Worm (Caenorhabditis elegans): ENCODE data around the gene W07E6.5.
A peak's percentile ranks its signal among the peaks of the same experiment; 100 is the strongest.

The W07E6.5 gene

ce11 chrII:460835-461234 lies 12.5 kb upstream of the W07E6.5 start, which contains the start of gene W10D9.3:
W10D9.3 (minus strand) TSS chrII:460935.
- no peak for TF ChIP-seq hlh-6 (tag; optimal IDR thresholded peaks at IDR 0.05)
- TF ChIP-seq sox-2 (GFP tag; IDR thresholded peaks at IDR 0.05): no peak
- no peak for TF ChIP-seq ceh-34 (tag; optimal IDR thresholded peaks at IDR 0.05)
- TF ChIP-seq ceh-45 (GFP tag; IDR thresholded peaks at IDR 0.05): no peak
- TF ChIP-seq fkh-10 (GFP tag; optimal IDR thresholded peaks at IDR 0.05): no peak
- TF ChIP-seq ceh-31 (tag; optimal IDR thresholded peaks at IDR 0.05): no peak
- no peak for TF ChIP-seq pax-1 (tag; optimal IDR thresholded peaks at IDR 0.05)

- no peak for TF ChIP-seq K09A11.1 (tag; optimal IDR thresholded peaks at IDR 0.05; ENCODE audit: insufficient read depth)
- TF ChIP-seq C08G9.2 (tag; optimal IDR thresholded peaks at IDR 0.05): no peak
- TF ChIP-seq che-1 (tag; optimal IDR thresholded peaks at IDR 0.05): no peak
These were observed 12.0 kb upstream of the W07E6.5 start for ce11 chrII:461297-461696.

- TF ChIP-seq ahr-1 (tag; optimal IDR thresholded peaks at IDR 0.05) (no peak), elt-4 (tag; optimal IDR thresholded peaks at IDR 0.05) (no peak), C38D4.7 (GFP tag; optimal IDR thresholded peaks at IDR 0.05) (no peak), ref-2 (tag; optimal IDR thresholded peaks at IDR 0.05) (no peak)
These were observed 6.0 kb upstream of the W07E6.5 start, which contains the start of gene nfyb-1 for ce11 chrII:467265-467664. nfyb-1 (minus strand) TSS chrII:467365.

ce11 chrII:470375-470774 lies 2.9 kb upstream of the W07E6.5 start, which contains the start of gene tomm-22:
tomm-22 (minus strand) TSS chrII:470475.
- TF ChIP-seq elt-4 (tag; optimal IDR thresholded peaks at IDR 0.05): no peak

ce11 chrII:475312-475711 lies 2.0 kb downstream of the W07E6.5 start:
- TF ChIP-seq ahr-1 (tag; optimal IDR thresholded peaks at IDR 0.05): no peak
- no peak for TF ChIP-seq F13H6.1 (tag; optimal IDR thresholded peaks at IDR 0.05)
- no peak for TF ChIP-seq sdc-2 (tag; optimal IDR thresholded peaks at IDR 0.05)
- no peak for TF ChIP-seq pha-4 (tag; optimal IDR thresholded peaks at IDR 0.05)
- TF ChIP-seq unc-42 (tag; optimal IDR thresholded peaks at IDR 0.05): no peak
- no peak for TF ChIP-seq ceh-9 (tag; optimal IDR thresholded peaks at IDR 0.05)
- no peak for TF ChIP-seq elt-4 (tag; optimal IDR thresholded peaks at IDR 0.05)
- TF ChIP-seq pha-2 (tag; optimal IDR thresholded peaks at IDR 0.05): no peak
- TF ChIP-seq npax-4 (tag; optimal IDR thresholded peaks at IDR 0.05): no peak
- no peak for TF ChIP-seq K09A11.1 (tag; optimal IDR thresholded peaks at IDR 0.05; ENCODE audit: insufficient read depth)
- no peak for TF ChIP-seq ttx-3 (tag; optimal IDR thresholded peaks at IDR 0.05)
- no peak for TF ChIP-seq ceh-18 (tag; optimal IDR thresholded peaks at IDR 0.05)

ce11 chrII:475890-476420 lies 2.7 kb downstream of the W07E6.5 start, which contains the start of gene nsun-1:
nsun-1 (minus strand) TSS chrII:475940.
- TF ChIP-seq Y22D7AL.16 (tag; optimal IDR thresholded peaks at IDR 0.05): no peak
- TF ChIP-seq ceh-48 (tag; optimal IDR thresholded peaks at IDR 0.05): peak; percentile 34
- peak; percentile 12 for TF ChIP-seq nfya-1 (tag; optimal IDR thresholded peaks at IDR 0.05)
- TF ChIP-seq mec-3 (tag; optimal IDR thresholded peaks at IDR 0.05; ENCODE audit: borderline replicate concordance): peak; percentile 45
- TF ChIP-seq ceh-45 (GFP tag; IDR thresholded peaks at IDR 0.05): no peak
- TF ChIP-seq pha-2 (tag; optimal IDR thresholded peaks at IDR 0.05): no peak
- TF ChIP-seq ceh-34 (tag; optimal IDR thresholded peaks at IDR 0.05): peak; percentile 5
- no peak for TF ChIP-seq hlh-6 (tag; optimal IDR thresholded peaks at IDR 0.05)
- peak; percentile 83 for TF ChIP-seq C08G9.2 (tag; optimal IDR thresholded peaks at IDR 0.05)
- no peak for TF ChIP-seq pha-4 (tag; optimal IDR thresholded peaks at IDR 0.05)
- no peak for TF ChIP-seq ceh-30 (tag; optimal IDR thresholded peaks at IDR 0.05)
- peak; percentile 73 for TF ChIP-seq ceh-14 (tag; optimal IDR thresholded peaks at IDR 0.05)
- peak; percentile 64 for TF ChIP-seq rnt-1 (tag; optimal IDR thresholded peaks at IDR 0.05)
- peak; percentile 83 for TF ChIP-seq ceh-2 (tag; optimal IDR thresholded peaks at IDR 0.05)
- peak; percentile 34 for TF ChIP-seq ceh-18 (tag; optimal IDR thresholded peaks at IDR 0.05)
- TF ChIP-seq nhr-11 (tag; optimal IDR thresholded peaks at IDR 0.05): no peak
- no peak for TF ChIP-seq ceh-24 (tag; optimal IDR thresholded peaks at IDR 0.05)
- peak; percentile 49 for TF ChIP-seq ref-2 (tag; optimal IDR thresholded peaks at IDR 0.05)
- TF ChIP-seq odd-2 (tag; optimal IDR thresholded peaks at IDR 0.05): no peak
- no peak for TF ChIP-seq pqm-1 (tag; optimal IDR thresholded peaks at IDR 0.05)
- TF ChIP-seq lim-6 (tag; optimal IDR thresholded peaks at IDR 0.05): peak; percentile 58
- peak; percentile 68 for TF ChIP-seq unc-42 (tag; optimal IDR thresholded peaks at IDR 0.05)
- TF ChIP-seq pat-9 (tag; optimal IDR thresholded peaks at IDR 0.05): peak; percentile 29
- peak; percentile 88 for TF ChIP-seq ceh-31 (tag; optimal IDR thresholded peaks at IDR 0.05)
- no peak for TF ChIP-seq hlh-13 (GFP tag; optimal IDR thresholded peaks at IDR 0.05)
- peak; percentile 22 for TF ChIP-seq ztf-16 (tag; optimal IDR thresholded peaks at IDR 0.05)
- TF ChIP-seq hlh-30 (tag; optimal IDR thresholded peaks at IDR 0.05; ENCODE audit: insufficient read depth): no peak
- no peak for TF ChIP-seq lin-11 (tag; optimal IDR thresholded peaks at IDR 0.05)
